Worm (Caenorhabditis elegans) whole organism, L3 larva: Measurements from ENCODE around the gene K12H4.5.
A peak's percentile ranks its signal among the peaks of the same experiment; 100 is the strongest.

Source experiments
- R02D3.7 ChIP-seq: fragments of 150-350 bp; optimal IDR thresholded peaks from 2 replicates; lab custom pipeline; 2014; ENCODE audit warnings: missing biosample characterization, missing genetic modification characterization
- aly-2 ChIP-seq: fragments of 150-350 bp; optimal IDR thresholded peaks from 2 replicates; lab custom pipeline; 2014; ENCODE audit warnings: missing biosample characterization, missing genetic modification characterization
- ama-1 ChIP-seq: fragments of 150-350 bp; optimal IDR thresholded peaks from 2 replicates; lab custom pipeline; 2018
- ceh-28 ChIP-seq: fragments of 150-350 bp; optimal IDR thresholded peaks from 2 replicates; lab custom pipeline; 2014; ENCODE audit warnings: missing biosample characterization, missing genetic modification reagents, missing genetic modification characterization
- ceh-82 ChIP-seq: fragments of 150-350 bp; optimal IDR thresholded peaks from 2 replicates; lab custom pipeline; 2014; ENCODE audit warnings: missing biosample characterization, missing genetic modification characterization
- ceh-9 ChIP-seq: sonication (generic microtip); optimal IDR thresholded peaks from 2 replicates; lab custom pipeline; 2018; ENCODE audit warnings: missing biosample characterization, missing genetic modification characterization
- daf-12 ChIP-seq: fragments of 150-350 bp; optimal IDR thresholded peaks from 2 replicates; lab custom pipeline; 2014; ENCODE audit warnings: missing biosample characterization, missing genetic modification reagents, missing genetic modification characterization
- egl-5 ChIP-seq: fragments of 150-350 bp; optimal IDR thresholded peaks from 2 replicates; lab custom pipeline; 2017; ENCODE audit warnings: missing biosample characterization, missing genetic modification reagents, missing genetic modification characterization, inconsistent platforms
- elt-1 ChIP-seq: fragments of 150-350 bp; optimal IDR thresholded peaks from 2 replicates; lab custom pipeline; 2014; ENCODE audit warnings: missing biosample characterization, missing genetic modification characterization
- elt-2 ChIP-seq: sonication (generic microtip); optimal IDR thresholded peaks from 2 replicates; lab custom pipeline; 2016; ENCODE audit warnings: missing genetic modification reagents, mild to moderate bottlenecking, missing genetic modification characterization, missing compliant biosample characterization
- eor-1 ChIP-seq, 2 experiments: fragments of 150-350 bp; optimal IDR thresholded peaks; 2 replicates each; lab custom pipeline; 2014 to 2018; ENCODE audit warnings: missing biosample characterization in 2 of 2, missing genetic modification characterization in 2 of 2
- fkh-10 ChIP-seq: sonication (generic microtip); optimal IDR thresholded peaks from 2 replicates; lab custom pipeline; 2017; ENCODE audit warnings: missing biosample characterization, missing genetic modification reagents, missing genetic modification characterization
- fkh-2 ChIP-seq: fragments of 150-350 bp; optimal IDR thresholded peaks from 2 replicates; lab custom pipeline; 2014; ENCODE audit warnings: missing biosample characterization, missing genetic modification reagents, missing genetic modification characterization
- fos-1 ChIP-seq: fragments of 150-350 bp; optimal IDR thresholded peaks from 2 replicates; lab custom pipeline; 2014; ENCODE audit warnings: missing biosample characterization, missing genetic modification characterization
- hmg-11 ChIP-seq: sonication (generic microtip); optimal IDR thresholded peaks from 2 replicates; lab custom pipeline; 2016; ENCODE audit warnings: missing genetic modification characterization, missing compliant biosample characterization
- jun-1 ChIP-seq: fragments of 150-350 bp; optimal IDR thresholded peaks from 2 replicates; lab custom pipeline; 2014; ENCODE audit warnings: missing biosample characterization, missing genetic modification reagents, missing genetic modification characterization
- lin-15B ChIP-seq: fragments of 150-350 bp; optimal IDR thresholded peaks from 2 replicates; lab custom pipeline; 2014; ENCODE audit warnings: missing biosample characterization, missing genetic modification characterization
- lsy-12 ChIP-seq: sonication (generic microtip); optimal IDR thresholded peaks from 2 replicates; lab custom pipeline; 2016; ENCODE audit warnings: mild to moderate bottlenecking, missing genetic modification characterization, missing compliant biosample characterization
- mdl-1 ChIP-seq: fragments of 150-350 bp; optimal IDR thresholded peaks from 2 replicates; lab custom pipeline; 2014; ENCODE audit warnings: missing biosample characterization, missing genetic modification characterization
- mml-1 ChIP-seq: fragments of 150-350 bp; sonication (generic microtip); optimal IDR thresholded peaks from 3 replicates; lab custom pipeline; 2014; ENCODE audit warnings: missing biosample characterization, missing genetic modification characterization
- nfya-1 ChIP-seq: sonication (generic microtip); optimal IDR thresholded peaks from 2 replicates; lab custom pipeline; 2017; ENCODE audit warnings: missing genetic modification characterization, mild to moderate bottlenecking, missing compliant biosample characterization, antibody characterized with exemption, moderate library complexity; ENCODE audit not compliant: insufficient read depth
- nhr-11 ChIP-seq: fragments of 150-350 bp; optimal IDR thresholded peaks from 2 replicates; lab custom pipeline; 2014; ENCODE audit warnings: missing biosample characterization, missing genetic modification characterization
- nhr-12 ChIP-seq: fragments of 150-350 bp; optimal IDR thresholded peaks from 2 replicates; lab custom pipeline; 2014; ENCODE audit warnings: missing biosample characterization, missing genetic modification characterization
- nhr-23 ChIP-seq: fragments of 150-350 bp; optimal IDR thresholded peaks from 2 replicates; lab custom pipeline; 2014; ENCODE audit warnings: missing biosample characterization, missing genetic modification reagents, missing genetic modification characterization
- nhr-28 ChIP-seq: fragments of 150-350 bp; optimal IDR thresholded peaks from 2 replicates; lab custom pipeline; 2014; ENCODE audit warnings: missing biosample characterization, missing genetic modification characterization
- nhr-76 ChIP-seq: fragments of 150-350 bp; sonication (generic microtip); optimal IDR thresholded peaks from 5 replicates; lab custom pipeline; 2014; ENCODE audit warnings: missing biosample characterization, missing genetic modification characterization
- pha-4 ChIP-seq: fragments of 150-350 bp; optimal IDR thresholded peaks from 2 replicates; lab custom pipeline; 2014; ENCODE audit warnings: missing biosample characterization, missing genetic modification reagents, missing genetic modification characterization
- pqm-1 ChIP-seq: fragments of 150-350 bp; optimal IDR thresholded peaks from 2 replicates; lab custom pipeline; 2017; ENCODE audit warnings: missing biosample characterization, missing genetic modification characterization, inconsistent platforms
- sea-2 ChIP-seq: fragments of 150-350 bp; sonication (generic microtip); optimal IDR thresholded peaks from 4 replicates; lab custom pipeline; 2014; ENCODE audit warnings: missing biosample characterization, missing genetic modification reagents, missing genetic modification characterization
- skn-1 ChIP-seq: fragments of 150-350 bp; optimal IDR thresholded peaks from 2 replicates; lab custom pipeline; 2014; ENCODE audit warnings: missing biosample characterization, missing genetic modification characterization
- snpc-4 ChIP-seq: fragments of 150-350 bp; optimal IDR thresholded peaks from 2 replicates; lab custom pipeline; 2014; ENCODE audit warnings: missing biosample characterization, missing genetic modification characterization
- unc-62 ChIP-seq: fragments of 150-350 bp; sonication (generic microtip); optimal IDR thresholded peaks from 4 replicates; lab custom pipeline; 2014; ENCODE audit warnings: missing biosample characterization, missing genetic modification reagents, missing genetic modification characterization
- zag-1 ChIP-seq: fragments of 150-350 bp; optimal IDR thresholded peaks from 2 replicates; lab custom pipeline; 2014; ENCODE audit warnings: missing biosample characterization, missing genetic modification characterization
- ztf-11 ChIP-seq: fragments of 150-350 bp; optimal IDR thresholded peaks from 2 replicates; lab custom pipeline; 2014; ENCODE audit warnings: missing biosample characterization, missing genetic modification characterization
- ztf-4 ChIP-seq: fragments of 150-350 bp; optimal IDR thresholded peaks from 2 replicates; lab custom pipeline; 2014; ENCODE audit warnings: missing biosample characterization, missing genetic modification characterization

Gene K12H4.5

ce11 chrIII:8050944-8051343 lies 6.7 kb downstream of the K12H4.5 start, which contains the start of gene K12H4.7:
K12H4.7 (minus strand) TSS chrIII:8051081.
- peak; percentile 62 for TF ChIP-seq pqm-1 (tag; lab: Kevin White, UChicago)
- TF ChIP-seq nhr-28 (tag; lab: Kevin White, UChicago): no peak
- peak; percentile 91 for TF ChIP-seq elt-2 (tag; lab: Kevin White, UChicago)
- peak; percentile 67 for TF ChIP-seq skn-1 (tag; lab: Kevin White, UChicago)
- TF ChIP-seq nhr-12 (tag; lab: Kevin White, UChicago): no peak
- TF ChIP-seq eor-1 (tag; optimal IDR thresholded peaks at IDR 0.05; lab: Kevin White, UChicago): no peak
- no peak for TF ChIP-seq ztf-11
- TF ChIP-seq R02D3.7 (tag; lab: Kevin White, UChicago): no peak
- TF ChIP-seq, all 47 proteins: peak for 3

ce11 chrIII:8051838-8052237 lies 7.6 kb downstream of the K12H4.5 start:
- no peak for TF ChIP-seq ceh-82 (tag; lab: Kevin White, UChicago)
- TF ChIP-seq egl-5: no peak
- TF ChIP-seq hmg-11 (tag; lab: Kevin White, UChicago): no peak
- no peak for TF ChIP-seq mdl-1 (tag; lab: Kevin White, UChicago)
- no peak for TF ChIP-seq pha-4 (tag; lab: Kevin White, UChicago)
- TF ChIP-seq nhr-76 (tag; lab: Kevin White, UChicago): no peak
- TF ChIP-seq pqm-1 (tag; lab: Kevin White, UChicago): no peak

ce11 chrIII:8061114-8061513 lies 16.8 kb downstream of the K12H4.5 start:
- TF ChIP-seq mml-1 (tag; lab: Kevin White, UChicago): no peak
- no peak for TF ChIP-seq R02D3.7 (tag; lab: Kevin White, UChicago)
- TF ChIP-seq ztf-11: no peak
- TF ChIP-seq pqm-1 (tag; lab: Kevin White, UChicago): no peak
- no peak for TF ChIP-seq fkh-2 (tag; lab: Kevin White, UChicago)

ce11 chrIII:8063659-8064058 lies 19.4 kb downstream of the K12H4.5 start:
- TF ChIP-seq sea-2: no peak
- TF ChIP-seq lsy-12: no peak
- no peak for TF ChIP-seq elt-1 (tag; lab: Kevin White, UChicago)
- no peak for TF ChIP-seq nhr-11 (tag; lab: Kevin White, UChicago)
- no peak for TF ChIP-seq jun-1 (tag; lab: Kevin White, UChicago)
- TF ChIP-seq nhr-12 (tag; lab: Kevin White, UChicago): no peak
- TF ChIP-seq ceh-28 (tag; lab: Kevin White, UChicago): no peak
- no peak for TF ChIP-seq mml-1 (tag; lab: Kevin White, UChicago)
- no peak for TF ChIP-seq lin-15B (tag; lab: Kevin White, UChicago)
- TF ChIP-seq daf-12 (tag; lab: Kevin White, UChicago): no peak
- no peak for TF ChIP-seq nhr-23
- TF ChIP-seq ama-1 (lab: Kevin White, UChicago): no peak
- TF ChIP-seq zag-1 (tag; lab: Kevin White, UChicago): no peak
- TF ChIP-seq fos-1 (tag; lab: Kevin White, UChicago): no peak
- no peak for TF ChIP-seq fkh-10 (GFP tag; lab: Kevin White, UChicago)
- no peak for TF ChIP-seq unc-62
- no peak for TF ChIP-seq ceh-9 (tag; lab: Kevin White, UChicago)
- TF ChIP-seq pha-4 (tag; lab: Kevin White, UChicago): no peak
- no peak for TF ChIP-seq ztf-4 (tag; lab: Kevin White, UChicago)
- no peak for TF ChIP-seq snpc-4 (tag; lab: Kevin White, UChicago)
- TF ChIP-seq, all 47 proteins: peak for 0

- TF ChIP-seq nfya-1 (tag; lab: Kevin White, UChicago) (peak; percentile 94), aly-2 (tag; lab: Kevin White, UChicago) (no peak), eor-1 (tag; optimal IDR thresholded peaks at IDR 0.05; lab: Kevin White, UChicago) (no peak)
These were observed 20.8 kb downstream of the K12H4.5 start for ce11 chrIII:8065101-8065500.
